Fruit fly (Drosophila melanogaster) whole organism, embryonic: ENCODE results near the gene CG12115.

Source experiments
- ATbp ChIP-seq: fragments of 200-800 bp; sonication (Bioruptor generic); optimal IDR thresholded peaks from 2 replicates; lab custom pipeline; 2017; ENCODE audit warnings: missing biosample characterization, mild to moderate bottlenecking, missing genetic modification characterization, missing genetic modification reagents
- Asciz ChIP-seq: fragments of 200-800 bp; sonication (Bioruptor generic); optimal IDR thresholded peaks from 2 replicates; lab custom pipeline; 2017; ENCODE audit warnings: missing biosample characterization, mild to moderate bottlenecking, missing genetic modification characterization, missing genetic modification reagents
- CG10267 ChIP-seq: fragments of 200-800 bp; sonication (Bioruptor generic); optimal IDR thresholded peaks from 2 replicates; lab custom pipeline; 2018; ENCODE audit warnings: missing biosample characterization, mild to moderate bottlenecking, missing genetic modification characterization, moderate library complexity
- CG11723 ChIP-seq: fragments of 200-800 bp; sonication (Bioruptor generic); optimal IDR thresholded peaks from 2 replicates; lab custom pipeline; 2017; ENCODE audit warnings: missing biosample characterization, mild to moderate bottlenecking, missing genetic modification characterization
- CG1233 ChIP-seq: fragments of 200-800 bp; sonication (Bioruptor generic); optimal IDR thresholded peaks from 4 replicates; lab custom pipeline; 2018; ENCODE audit warnings: missing biosample characterization, mild to moderate bottlenecking, missing genetic modification characterization
- CG13296 ChIP-seq: fragments of 200-800 bp; sonication (Bioruptor generic); optimal IDR thresholded peaks from 3 replicates; lab custom pipeline; 2018; ENCODE audit warnings: missing biosample characterization, mild to moderate bottlenecking, missing genetic modification characterization
- CG14050 ChIP-seq: fragments of 200-800 bp; sonication (Bioruptor generic); IDR thresholded peaks from 3 replicates; pipeline ENCODE4 v1.3.6; 2022; ENCODE audit warnings: missing biosample characterization, missing genetic modification characterization
- CG14710 ChIP-seq: fragments of 200-800 bp; sonication (Bioruptor generic); optimal IDR thresholded peaks from 3 replicates; lab custom pipeline; 2019; ENCODE audit warnings: missing biosample characterization, mild to moderate bottlenecking, missing genetic modification characterization, moderate library complexity
- CG16779 ChIP-seq: fragments of 200-800 bp; sonication (Bioruptor generic); IDR thresholded peaks from 2 replicates; pipeline ENCODE4 v1.3.6; 2022; ENCODE audit warnings: missing biosample characterization, missing genetic modification characterization
- CG17186 ChIP-seq: fragments of 200-800 bp; sonication (Bioruptor generic); optimal IDR thresholded peaks from 3 replicates; lab custom pipeline; 2017; ENCODE audit warnings: missing biosample characterization, missing genetic modification reagents, missing genetic modification characterization
- CG17361 ChIP-seq: fragments of 200-800 bp; sonication (Bioruptor generic); IDR thresholded peaks from 3 replicates; pipeline ENCODE4 v1.3.6; 2022; ENCODE audit warnings: missing biosample characterization, missing genetic modification characterization
- CG17568 ChIP-seq: fragments of 200-800 bp; sonication (Bioruptor generic); optimal IDR thresholded peaks from 2 replicates; lab custom pipeline; 2018; ENCODE audit warnings: missing biosample characterization, mild to moderate bottlenecking, missing genetic modification characterization, moderate library complexity
- CG2199 ChIP-seq: fragments of 200-800 bp; sonication (Bioruptor generic); IDR thresholded peaks from 3 replicates; pipeline ENCODE4 v1.3.6; 2022; ENCODE audit warnings: missing biosample characterization, missing genetic modification characterization
- CG31441 ChIP-seq: fragments of 200-800 bp; sonication (Bioruptor generic); IDR thresholded peaks from 2 replicates; pipeline ENCODE4 v1.3.6; 2022; ENCODE audit warnings: missing biosample characterization, missing genetic modification characterization
- CG3838 ChIP-seq: fragments of 200-800 bp; sonication (Bioruptor generic); optimal IDR thresholded peaks from 3 replicates; lab custom pipeline; 2016; ENCODE audit warnings: missing biosample characterization, missing genetic modification characterization
- CG4424 ChIP-seq: fragments of 200-800 bp; sonication (Bioruptor generic); optimal IDR thresholded peaks from 3 replicates; lab custom pipeline; 2016; ENCODE audit warnings: missing biosample characterization, missing genetic modification characterization
- CG8388 ChIP-seq: fragments of 200-800 bp; sonication (Bioruptor generic); optimal IDR thresholded peaks from 2 replicates; lab custom pipeline; 2019; ENCODE audit warnings: missing biosample characterization, mild to moderate bottlenecking, missing genetic modification characterization, moderate library complexity
- D19A ChIP-seq: fragments of 200-800 bp; optimal IDR thresholded peaks from 3 replicates; lab custom pipeline; 2019; ENCODE audit warnings: missing biosample characterization, mild to moderate bottlenecking, missing genetic modification characterization, moderate library complexity
- HmgZ ChIP-seq: fragments of 200-800 bp; sonication (Bioruptor generic); optimal IDR thresholded peaks from 2 replicates; lab custom pipeline; 2018; ENCODE audit warnings: missing biosample characterization, mild to moderate bottlenecking, missing genetic modification characterization
- Myb ChIP-seq: fragments of 200-800 bp; sonication (Bioruptor generic); optimal IDR thresholded peaks from 2 replicates; lab custom pipeline; 2016; ENCODE audit warnings: missing biosample characterization, missing genetic modification characterization
- NK7.1 ChIP-seq: fragments of 200-800 bp; sonication (Bioruptor generic); optimal IDR thresholded peaks from 3 replicates; lab custom pipeline; 2016; ENCODE audit warnings: missing biosample characterization, missing genetic modification characterization
- PHDP ChIP-seq: fragments of 200-800 bp; sonication (Bioruptor generic); optimal IDR thresholded peaks from 3 replicates; lab custom pipeline; 2018; ENCODE audit warnings: missing biosample characterization, mild to moderate bottlenecking, missing genetic modification characterization, moderate library complexity
- Ravus ChIP-seq: fragments of 200-800 bp; sonication (Bioruptor generic); IDR thresholded peaks from 2 replicates; pipeline ENCODE4 v1.3.6; 2022; ENCODE audit warnings: missing biosample characterization, missing genetic modification characterization
- Six4 ChIP-seq: fragments of 200-800 bp; sonication (Bioruptor generic); optimal IDR thresholded peaks from 2 replicates; lab custom pipeline; 2016; ENCODE audit warnings: missing biosample characterization, missing genetic modification characterization
- Tbp ChIP-seq: fragments of >200 bp; optimal IDR thresholded peaks from 2 replicates; lab custom pipeline; 2018; ENCODE audit warnings: missing biosample characterization, missing genetic modification characterization
- Xbp1 ChIP-seq: fragments of 200-800 bp; sonication (Bioruptor generic); optimal IDR thresholded peaks from 3 replicates; lab custom pipeline; 2016; ENCODE audit warnings: missing biosample characterization, mild to moderate bottlenecking, missing genetic modification characterization
- az2 ChIP-seq: fragments of 200-800 bp; sonication (Bioruptor generic); optimal IDR thresholded peaks from 3 replicates; lab custom pipeline; 2016; ENCODE audit warnings: missing biosample characterization, missing genetic modification characterization
- crc ChIP-seq: fragments of 200-800 bp; sonication (Bioruptor generic); optimal IDR thresholded peaks from 2 replicates; lab custom pipeline; 2016; ENCODE audit warnings: missing biosample characterization, missing genetic modification characterization
- dmrt99B ChIP-seq: fragments of 200-800 bp; sonication (Bioruptor generic); optimal IDR thresholded peaks from 2 replicates; lab custom pipeline; 2018; ENCODE audit warnings: missing biosample characterization, mild to moderate bottlenecking, missing genetic modification characterization, moderate library complexity
- exex ChIP-seq: fragments of 200-800 bp; sonication (Bioruptor generic); optimal IDR thresholded peaks from 4 replicates; lab custom pipeline; 2018; ENCODE audit warnings: missing biosample characterization, mild to moderate bottlenecking, missing genetic modification characterization, moderate library complexity
- fd102C ChIP-seq: fragments of 200-800 bp; sonication (Bioruptor generic); optimal IDR thresholded peaks from 2 replicates; lab custom pipeline; 2018; ENCODE audit warnings: missing biosample characterization, mild to moderate bottlenecking, missing genetic modification characterization, moderate library complexity
- gfzf ChIP-seq: fragments of 200-800 bp; sonication (Bioruptor generic); optimal IDR thresholded peaks from 2 replicates; lab custom pipeline; 2016; ENCODE audit warnings: missing biosample characterization, mild to moderate bottlenecking, missing genetic modification characterization, moderate library complexity
- grau ChIP-seq: fragments of 200-800 bp; optimal IDR thresholded peaks from 3 replicates; lab custom pipeline; 2019; ENCODE audit warnings: missing biosample characterization, mild to moderate bottlenecking, missing genetic modification characterization, moderate library complexity
- gro ChIP-seq: fragments of 200-800 bp; sonication (Bioruptor generic); optimal IDR thresholded peaks from 2 replicates; lab custom pipeline; 2016; ENCODE audit warnings: missing biosample characterization, missing genetic modification characterization
- hb ChIP-seq: fragments of 200-800 bp; sonication (Bioruptor generic); IDR thresholded peaks from 3 replicates; pipeline ENCODE4 v1.3.6; 2022; ENCODE audit warnings: missing biosample characterization, missing genetic modification characterization; ENCODE audit not compliant: partially characterized antibody
- hkb ChIP-seq, 2 experiments: fragments of 200-800 bp in 1 of 2; fragments of >200 bp in 1 of 2; sonication (Bioruptor generic) in 1 of 2; IDR thresholded peaks in 1 of 2; optimal IDR thresholded peaks in 1 of 2; 2 replicates each; pipeline versions ENCODE4 v1.3.6 to Lab custom; 2017 to 2022; ENCODE audit warnings: missing biosample characterization in 1 of 2, missing genetic modification characterization in 1 of 2
- jigr1 ChIP-seq: fragments of 200-800 bp; sonication (Bioruptor generic); IDR thresholded peaks from 3 replicates; pipeline ENCODE4 v1.3.6; 2022; ENCODE audit warnings: missing biosample characterization, missing genetic modification characterization
- knrl ChIP-seq: fragments of 200-800 bp; sonication (Bioruptor generic); IDR thresholded peaks from 3 replicates; pipeline ENCODE4 v1.3.6; 2022; ENCODE audit warnings: missing biosample characterization, missing genetic modification characterization; ENCODE audit not compliant: partially characterized antibody
- lilli ChIP-seq: fragments of 200-800 bp; sonication (Bioruptor generic); optimal IDR thresholded peaks from 3 replicates; lab custom pipeline; 2016; ENCODE audit warnings: missing biosample characterization, missing genetic modification characterization
- onecut ChIP-seq: fragments of 200-800 bp; sonication (Bioruptor generic); IDR thresholded peaks from 2 replicates; pipeline ENCODE4 v1.3.6; 2022; ENCODE audit warnings: missing biosample characterization, missing genetic modification characterization
- prd ChIP-seq, 3 experiments: fragments of >200 bp in 2 of 3; fragments of 200-800 bp in 1 of 3; sonication (Bioruptor generic) in 1 of 3; optimal IDR thresholded peaks in 2 of 3; IDR thresholded peaks in 1 of 3; 2 replicates in 2 of 3; 3 replicates in 1 of 3; pipeline versions ENCODE4 v1.3.6 to Lab custom; 2017 to 2022; ENCODE audit warnings: missing biosample characterization in 1 of 3, missing genetic modification characterization in 1 of 3
- salm ChIP-seq: fragments of 200-800 bp; sonication (Bioruptor generic); optimal IDR thresholded peaks from 2 replicates; lab custom pipeline; 2018; ENCODE audit warnings: missing biosample characterization, mild to moderate bottlenecking, missing genetic modification characterization
- shn ChIP-seq: fragments of 200-800 bp; sonication (Bioruptor generic); optimal IDR thresholded peaks from 3 replicates; lab custom pipeline; 2016; ENCODE audit warnings: missing biosample characterization, missing genetic modification characterization
- trh ChIP-seq: fragments of 200-800 bp; sonication (Bioruptor generic); optimal IDR thresholded peaks from 2 replicates; lab custom pipeline; 2016; ENCODE audit warnings: missing biosample characterization, missing genetic modification characterization
- twi ChIP-seq: fragments of 200-800 bp; optimal IDR thresholded peaks from 2 replicates; lab custom pipeline; 2019; ENCODE audit warnings: missing biosample characterization, mild to moderate bottlenecking, missing genetic modification characterization, moderate library complexity
- wdn ChIP-seq: fragments of 200-800 bp; sonication (Bioruptor generic); IDR thresholded peaks from 2 replicates; pipeline ENCODE4 v1.3.6; 2022; ENCODE audit warnings: missing biosample characterization, missing genetic modification characterization
- z ChIP-seq: fragments of 200-800 bp; sonication (Bioruptor generic); IDR thresholded peaks from 3 replicates; pipeline ENCODE4 v1.3.6; 2022; ENCODE audit warnings: missing biosample characterization, missing genetic modification characterization
- zf30C ChIP-seq: fragments of 200-800 bp; sonication (Bioruptor generic); optimal IDR thresholded peaks from 3 replicates; lab custom pipeline; 2018; ENCODE audit warnings: missing biosample characterization, mild to moderate bottlenecking, missing genetic modification characterization

The CG12115 gene

DNA sequence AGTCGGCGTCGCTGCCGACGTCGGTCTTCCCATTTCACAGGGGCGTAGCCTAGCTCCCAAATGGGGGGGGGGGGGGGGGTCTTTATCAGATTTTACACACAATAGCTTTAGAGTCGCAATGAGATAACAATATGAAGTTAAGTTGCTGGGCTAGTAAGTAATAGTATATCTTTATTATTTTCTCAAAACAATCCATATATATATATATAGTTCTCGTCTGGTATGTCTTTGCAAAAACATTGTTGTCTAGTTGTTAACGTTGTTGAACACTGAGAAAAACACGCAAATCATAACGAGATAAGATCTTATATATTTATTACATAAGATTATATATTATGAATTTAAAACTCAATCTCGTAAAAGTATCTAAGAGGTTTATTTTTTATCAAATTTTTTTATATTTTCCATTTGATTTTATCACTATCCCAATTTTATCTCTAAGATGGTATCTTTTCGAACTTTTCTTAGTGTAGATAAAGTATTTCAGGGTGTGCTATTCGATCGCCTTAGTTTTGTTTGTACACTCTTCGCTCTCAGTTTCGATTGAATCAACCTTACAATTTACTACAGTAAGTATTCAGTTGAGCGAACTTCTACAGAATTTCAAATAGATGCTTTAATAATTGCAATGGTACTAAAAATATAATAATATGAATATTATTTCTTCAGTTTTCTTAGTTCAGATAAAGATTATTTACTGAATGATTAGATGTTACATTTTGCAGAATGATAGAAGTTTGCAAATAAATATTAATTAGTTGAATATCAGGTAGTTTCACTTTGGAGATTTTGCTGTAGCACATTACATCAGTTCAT is 11.7 kb upstream of the CG12115 start (continued):
- TF ChIP-seq twi (tag; lab: Kevin White, UChicago) = no peak
- peak; percentile 59 for TF ChIP-seq dmrt99B (tag; lab: Kevin White, UChicago)
- no peak for TF ChIP-seq CG3838 (GFP tag; lab: Kevin White, UChicago)
- peak; percentile 66 for TF ChIP-seq CG14050
- TF ChIP-seq Myb (GFP tag; lab: Kevin White, UChicago) = peak; percentile 28
- TF ChIP-seq knrl (GFP tag; lab: Robert Waterston, UW) = no peak
- no peak for TF ChIP-seq NK7.1 (GFP tag; lab: Kevin White, UChicago)
- peak; percentile 92 for TF ChIP-seq CG16779 (GFP tag; lab: Robert Waterston, UW)
- TF ChIP-seq crc (GFP tag; lab: Kevin White, UChicago) = no peak
- TF ChIP-seq onecut (GFP tag; lab: Robert Waterston, UW) = peak; percentile 47; the same call in 1 of the 2 replicates
- no peak for TF ChIP-seq trh (GFP tag; lab: Kevin White, UChicago)
- peak; percentile 79 for TF ChIP-seq zf30C
- TF ChIP-seq CG4424 (GFP tag; lab: Kevin White, UChicago) = peak; percentile 43
- no peak for TF ChIP-seq shn (GFP tag; lab: Kevin White, UChicago)
- TF ChIP-seq gro (GFP tag; lab: Kevin White, UChicago) = no peak
- no peak for TF ChIP-seq az2 (GFP tag; lab: Kevin White, UChicago)
- no peak for TF ChIP-seq gfzf (GFP tag; lab: Kevin White, UChicago)
- peak; percentile 78 for TF ChIP-seq HmgZ (tag; lab: Kevin White, UChicago)
- peak; percentile 64 for TF ChIP-seq CG13296
- TF ChIP-seq CG31441 (GFP tag; lab: Robert Waterston, UW) = peak; percentile 67
- peak; percentile 19 for TF ChIP-seq ATbp (GFP tag; lab: Kevin White, UChicago)
- TF ChIP-seq hb (GFP tag; lab: Robert Waterston, UW) = no peak
- peak; percentile 50 for TF ChIP-seq Xbp1 (GFP tag; lab: Kevin White, UChicago)
- TF ChIP-seq CG11723 = peak; percentile 51
- TF ChIP-seq z (GFP tag; lab: Robert Waterston, UW) = no peak
- no peak for TF ChIP-seq Six4
- peak; percentile 10 for TF ChIP-seq salm
- no peak for TF ChIP-seq fd102C (GFP tag; lab: Kevin White, UChicago)
- TF ChIP-seq Asciz (GFP tag; lab: Kevin White, UChicago) = no peak
- TF ChIP-seq Tbp (GFP tag; lab: Kevin White, UChicago) = no peak
- peak; percentile 67 for TF ChIP-seq Ravus (GFP tag; lab: Robert Waterston, UW)
- no peak for TF ChIP-seq prd (optimal IDR thresholded peaks at IDR 0.05; lab: Kevin White, UChicago)
- TF ChIP-seq prd (GFP tag; IDR thresholded peaks at IDR 0.05; lab: Robert Waterston, UW) = peak; percentile 83
- TF ChIP-seq CG17361 (GFP tag; lab: Robert Waterston, UW) = peak; percentile 79; the same call in 2 of the 3 replicates
- peak; percentile 67 for TF ChIP-seq CG10267 (tag; lab: Kevin White, UChicago)
- no peak for TF ChIP-seq jigr1
- peak; percentile 36 for TF ChIP-seq CG17568 (GFP tag; lab: Kevin White, UChicago)
- peak; percentile 92 for TF ChIP-seq wdn
- TF ChIP-seq CG14710 (tag; lab: Kevin White, UChicago) = peak; percentile 38
- TF ChIP-seq lilli (GFP tag; lab: Kevin White, UChicago) = peak; percentile 23
- TF ChIP-seq hkb (optimal IDR thresholded peaks at IDR 0.05; lab: Kevin White, UChicago) = no peak
- TF ChIP-seq hkb (GFP tag; IDR thresholded peaks at IDR 0.05; lab: Robert Waterston, UW) = peak; percentile 64
- TF ChIP-seq PHDP = peak; percentile 81
- TF ChIP-seq CG8388 (GFP tag; lab: Kevin White, UChicago) = peak; percentile 21
- no peak for TF ChIP-seq CG2199
- TF ChIP-seq grau (tag; lab: Kevin White, UChicago) = peak; percentile 97
- TF ChIP-seq CG1233 (GFP tag; lab: Kevin White, UChicago) = peak; percentile 58
- TF ChIP-seq CG17186 = no peak
- peak; percentile 70 for TF ChIP-seq D19A (tag; lab: Kevin White, UChicago)
- peak; percentile 53 for TF ChIP-seq exex (tag; lab: Kevin White, UChicago)
